Worm (Caenorhabditis elegans) whole organism, late embryonic: ENCODE measurements around the gene Y116A8B.1.

Source experiments
- ama-1 ChIP-seq: fragments of 150-350 bp; optimal IDR thresholded peaks from 2 replicates; lab custom pipeline; 2014
- ceh-9 ChIP-seq: sonication (generic microtip); optimal IDR thresholded peaks from 2 replicates; lab custom pipeline; 2016; ENCODE audit warnings: mild to moderate bottlenecking, missing genetic modification characterization, inconsistent platforms, missing compliant biosample characterization
- ets-4 ChIP-seq: sonication (generic microtip); optimal IDR thresholded peaks from 2 replicates; lab custom pipeline; 2016; ENCODE audit warnings: missing genetic modification characterization, missing compliant biosample characterization
- madf-2 ChIP-seq: sonication (generic microtip); optimal IDR thresholded peaks from 2 replicates; lab custom pipeline; 2017; ENCODE audit warnings: missing genetic modification characterization, missing compliant biosample characterization
- pha-4 ChIP-seq: fragments of 150-350 bp; optimal IDR thresholded peaks from 2 replicates; lab custom pipeline; 2018; ENCODE audit warnings: missing biosample characterization, missing genetic modification reagents, missing genetic modification characterization
- tbx-2 ChIP-seq: sonication (generic microtip); optimal IDR thresholded peaks from 2 replicates; lab custom pipeline; 2016; ENCODE audit warnings: missing genetic modification characterization, missing compliant biosample characterization
- ztf-16 ChIP-seq: sonication (generic microtip); optimal IDR thresholded peaks from 2 replicates; lab custom pipeline; 2017; ENCODE audit warnings: missing genetic modification characterization, missing compliant biosample characterization

ce11 chrIV:17230958-17231357 is 14.8 kb downstream of the Y116A8B.1 start, which contains the start of gene npr-32:
- TF ChIP-seq ama-1 (lab: Kevin White, UChicago), result no peak
- TF ChIP-seq pha-4 (tag; lab: Kevin White, UChicago), result no peak
- no peak for TF ChIP-seq madf-2
- no peak for TF ChIP-seq tbx-2 (tag; lab: Kevin White, UChicago)
- no peak for TF ChIP-seq ceh-9 (tag; lab: Kevin White, UChicago)
- TF ChIP-seq ztf-16 (tag; lab: Kevin White, UChicago), result no peak
- no peak for TF ChIP-seq ets-4 (tag; lab: Kevin White, UChicago)
